ENCODE assay signal across 1 fruit fly cellular context in genomic region chr3R:29157418-29158398, dm6.
TF ChIP-seq lines count a peak whose summit lies in the region.

rdog (plus strand) TSS chr3R:29158122.

TF ChIP-seq in whole organism, embryonic, 481 proteins besides CTCF, POLR2A, EP300 and RAD21 (continued from another document and continues in another):
- TF ChIP-seq Adf1 (GFP tag; IDR thresholded peaks at IDR 0.05; lab: Robert Waterston, UW) (0 out of 2 replicates have a peak, but pooled peaks have one; percentile 40), CG11085 (GFP tag; IDR thresholded peaks at IDR 0.05; lab: Robert Waterston, UW) (no peak), CG7963 (GFP tag; IDR thresholded peaks at IDR 0.05; lab: Robert Waterston, UW; ENCODE audit: partially characterized antibody) (no peak), fd3F (GFP tag; optimal IDR thresholded peaks at IDR 0.05; lab: Kevin White, UChicago) (peak; percentile 31), ap (GFP tag; IDR thresholded peaks at IDR 0.05; lab: Robert Waterston, UW) (no peak), grn (GFP tag; optimal IDR thresholded peaks at IDR 0.05; lab: Kevin White, UChicago) (peak; percentile 65), Usf (GFP tag; optimal IDR thresholded peaks at IDR 0.05; lab: Kevin White, UChicago) (peak; percentile 56), HmgD (GFP tag; optimal IDR thresholded peaks at IDR 0.05; lab: Kevin White, UChicago) (peak; percentile 46), CG9876 (GFP tag; optimal IDR thresholded peaks at IDR 0.05; lab: Kevin White, UChicago) (peak; percentile 53), caup (GFP tag; optimal IDR thresholded peaks at IDR 0.05; lab: Kevin White, UChicago; ENCODE audit: severe bottlenecking) (peak; percentile 75), Sry-β (GFP tag; optimal IDR thresholded peaks at IDR 0.05; lab: Kevin White, UChicago) (peak; percentile 24), tin (GFP tag; optimal IDR thresholded peaks at IDR 0.05; lab: Kevin White, UChicago) (peak; percentile 85), Kr (GFP tag; optimal IDR thresholded peaks at IDR 0.05; lab: Kevin White, UChicago) (peak; percentile 82), lov (optimal IDR thresholded peaks at IDR 0.05; lab: Kevin White, UChicago) (no peak), lov (GFP tag; IDR thresholded peaks at IDR 0.05; lab: Robert Waterston, UW) (no peak), peb (GFP tag; IDR thresholded peaks at IDR 0.05; lab: Robert Waterston, UW) (no peak), CG1602 (GFP tag; optimal IDR thresholded peaks at IDR 0.05; lab: Kevin White, UChicago) (peak; percentile 82), cato (GFP tag; optimal IDR thresholded peaks at IDR 0.05; lab: Kevin White, UChicago; ENCODE audit: borderline replicate concordance) (peak; percentile 54), Lpt (GFP tag; optimal IDR thresholded peaks at IDR 0.05; lab: Kevin White, UChicago) (no peak), toy (GFP tag; IDR thresholded peaks at IDR 0.05; lab: Robert Waterston, UW) (no peak), ranshi (GFP tag; IDR thresholded peaks at IDR 0.05; lab: Robert Waterston, UW) (0 out of 2 replicates have a peak, but pooled peaks have one; percentile 47), CG2678 (tag; optimal IDR thresholded peaks at IDR 0.05; lab: Kevin White, UChicago) (peak; percentile 87), emc (GFP tag; optimal IDR thresholded peaks at IDR 0.05; lab: Kevin White, UChicago) (peak; percentile 69), B-H2 (GFP tag; optimal IDR thresholded peaks at IDR 0.05; lab: Kevin White, UChicago) (peak; percentile 58), CG14860 (GFP tag; IDR thresholded peaks at IDR 0.05; lab: Robert Waterston, UW; ENCODE audit: partially characterized antibody) (no peak), tup (GFP tag; optimal IDR thresholded peaks at IDR 0.05; lab: Kevin White, UChicago) (peak; percentile 4), mam (GFP tag; optimal IDR thresholded peaks at IDR 0.05; lab: Kevin White, UChicago) (peak; percentile 75), hkb (optimal IDR thresholded peaks at IDR 0.05; lab: Kevin White, UChicago) (no peak), hkb (GFP tag; IDR thresholded peaks at IDR 0.05; lab: Robert Waterston, UW) (peak; percentile 61), CG1792 (GFP tag; optimal IDR thresholded peaks at IDR 0.05; lab: Kevin White, UChicago) (peak; percentile 61), sisA (GFP tag; IDR thresholded peaks at IDR 0.05; lab: Robert Waterston, UW) (peak; percentile 69), Hr39 (optimal IDR thresholded peaks at IDR 0.05; lab: Kevin White, UChicago) (no peak), CG34422 (GFP tag; IDR thresholded peaks at IDR 0.05; lab: Robert Waterston, UW) (no peak), Taf1 (GFP tag; IDR thresholded peaks at IDR 0.05; lab: Robert Waterston, UW) (no peak), klu (GFP tag; IDR thresholded peaks at IDR 0.05; lab: Robert Waterston, UW) (peak; percentile 68; the same call in 1 of the 2 replicates), pfk (GFP tag; optimal IDR thresholded peaks at IDR 0.05; lab: Kevin White, UChicago) (no peak), CG13296 (GFP tag; optimal IDR thresholded peaks at IDR 0.05; lab: Kevin White, UChicago) (peak; percentile 76), Ssrp (tag; optimal IDR thresholded peaks at IDR 0.05; lab: Kevin White, UChicago) (peak; percentile 85), tna (GFP tag; IDR thresholded peaks at IDR 0.05; lab: Robert Waterston, UW; ENCODE audit: partially characterized antibody) (no peak), CG16863 (GFP tag; optimal IDR thresholded peaks at IDR 0.05; lab: Kevin White, UChicago) (peak; percentile 83), Hsf (GFP tag; optimal IDR thresholded peaks at IDR 0.05; lab: Kevin White, UChicago) (peak; percentile 82), cas (GFP tag; IDR thresholded peaks at IDR 0.05; lab: Robert Waterston, UW) (no peak), sna (GFP tag; IDR thresholded peaks at IDR 0.05; lab: Robert Waterston, UW; ENCODE audit: partially characterized antibody) (no peak), sr (GFP tag; IDR thresholded peaks at IDR 0.05; lab: Robert Waterston, UW) (no peak), CG3407 (GFP tag; optimal IDR thresholded peaks at IDR 0.05; lab: Kevin White, UChicago) (peak; percentile 13), gcm2 (GFP tag; optimal IDR thresholded peaks at IDR 0.05; lab: Kevin White, UChicago) (peak; percentile 69), sim (GFP tag; IDR thresholded peaks at IDR 0.05; lab: Robert Waterston, UW) (no peak), Nf-YC (tag; optimal IDR thresholded peaks at IDR 0.05; lab: Kevin White, UChicago) (peak; percentile 71), slou (GFP tag; optimal IDR thresholded peaks at IDR 0.05; lab: Kevin White, UChicago) (peak; percentile 6), CG2875 (GFP tag; optimal IDR thresholded peaks at IDR 0.05; lab: Kevin White, UChicago) (peak; percentile 71), Trl (optimal IDR thresholded peaks at IDR 0.05; lab: Kevin White, UChicago) (peak; percentile 57 to 74), Trl (GFP tag; optimal IDR thresholded peaks at IDR 0.05; lab: Kevin White, UChicago) (peak; percentile 76), gce (GFP tag; IDR thresholded peaks at IDR 0.05; lab: Robert Waterston, UW) (no peak), Hey (tag; optimal IDR thresholded peaks at IDR 0.05; lab: Kevin White, UChicago) (no peak), CG10959 (GFP tag; IDR thresholded peaks at IDR 0.05; lab: Robert Waterston, UW) (no peak), ase (GFP tag; IDR thresholded peaks at IDR 0.05; lab: Robert Waterston, UW) (no peak), twi (tag; optimal IDR thresholded peaks at IDR 0.05; lab: Kevin White, UChicago) (peak; percentile 66), HHEX (GFP tag; optimal IDR thresholded peaks at IDR 0.05; lab: Kevin White, UChicago) (peak; percentile 75), chm (GFP tag; IDR thresholded peaks at IDR 0.05; lab: Robert Waterston, UW) (0 out of 2 replicates have a peak, but pooled peaks have one; percentile 36), ara (GFP tag; IDR thresholded peaks at IDR 0.05; lab: Robert Waterston, UW) (peak; percentile 61), chinmo (GFP tag; IDR thresholded peaks at IDR 0.05; lab: Robert Waterston, UW; ENCODE audit: partially characterized antibody) (0 out of 4 replicates have a peak, but pooled peaks have one; percentile 50), corto (GFP tag; optimal IDR thresholded peaks at IDR 0.05; lab: Kevin White, UChicago) (no peak), Scr (GFP tag; IDR thresholded peaks at IDR 0.05; lab: Robert Waterston, UW; ENCODE audit: partially characterized antibody) (0 out of 2 replicates have a peak, but pooled peaks have one; percentile 25), CG33213 (GFP tag; optimal IDR thresholded peaks at IDR 0.05; lab: Kevin White, UChicago) (peak; percentile 72), Jarid2 (GFP tag; optimal IDR thresholded peaks at IDR 0.05; lab: Kevin White, UChicago) (peak; percentile 73), sob (GFP tag; IDR thresholded peaks at IDR 0.05; lab: Robert Waterston, UW) (peak; percentile 60), CG8290 (GFP tag; optimal IDR thresholded peaks at IDR 0.05; lab: Kevin White, UChicago) (peak; percentile 71), CG8290 (tag; optimal IDR thresholded peaks at IDR 0.05; lab: Kevin White, UChicago) (peak in 1 of 2 experiments; percentile 84), bowl (GFP tag; IDR thresholded peaks at IDR 0.05; lab: Robert Waterston, UW) (peak; percentile 9; the same call in 1 of the 2 replicates), CG3163 (GFP tag; optimal IDR thresholded peaks at IDR 0.05; lab: Kevin White, UChicago) (peak; percentile 69), ash1 (GFP tag; optimal IDR thresholded peaks at IDR 0.05; lab: Kevin White, UChicago) (no peak), luna (GFP tag; optimal IDR thresholded peaks at IDR 0.05; lab: Kevin White, UChicago) (peak; percentile 47), CG13123 (GFP tag; optimal IDR thresholded peaks at IDR 0.05; lab: Kevin White, UChicago) (peak; percentile 57), nau (GFP tag; optimal IDR thresholded peaks at IDR 0.05; lab: Kevin White, UChicago) (peak; percentile 75), CG1529 (GFP tag; optimal IDR thresholded peaks at IDR 0.05; lab: Kevin White, UChicago) (peak; percentile 61), ERR (GFP tag; optimal IDR thresholded peaks at IDR 0.05; lab: Kevin White, UChicago) (peak; percentile 54), CG6765 (GFP tag; optimal IDR thresholded peaks at IDR 0.05; lab: Kevin White, UChicago) (peak; percentile 46), Hmx (GFP tag; optimal IDR thresholded peaks at IDR 0.05; lab: Kevin White, UChicago) (peak; percentile 80), C15 (GFP tag; IDR thresholded peaks at IDR 0.05; lab: Robert Waterston, UW) (no peak), CG1233 (GFP tag; optimal IDR thresholded peaks at IDR 0.05; lab: Kevin White, UChicago) (peak; percentile 69), CG11456 (GFP tag; IDR thresholded peaks at IDR 0.05; lab: Robert Waterston, UW) (0 out of 3 replicates have a peak, but pooled peaks have one; percentile 61), tgo (GFP tag; IDR thresholded peaks at IDR 0.05; lab: Robert Waterston, UW) (peak; percentile 64), Dp (GFP tag; optimal IDR thresholded peaks at IDR 0.05; lab: Kevin White, UChicago) (no peak), z (GFP tag; IDR thresholded peaks at IDR 0.05; lab: Robert Waterston, UW) (no peak; the same call in 2 of the 3 replicates), CG12942 (GFP tag; optimal IDR thresholded peaks at IDR 0.05; lab: Kevin White, UChicago) (peak; percentile 80), gro (GFP tag; optimal IDR thresholded peaks at IDR 0.05; lab: Kevin White, UChicago) (peak; percentile 90), sens-2 (GFP tag; IDR thresholded peaks at IDR 0.05; lab: Robert Waterston, UW) (peak; percentile 54; the same call in 1 of the 2 replicates), HmgZ (tag; optimal IDR thresholded peaks at IDR 0.05; lab: Kevin White, UChicago) (peak; percentile 81), kay (GFP tag; optimal IDR thresholded peaks at IDR 0.05; lab: Kevin White, UChicago) (peak; percentile 61), Oli (tag; optimal IDR thresholded peaks at IDR 0.05; lab: Kevin White, UChicago) (peak; percentile 83), amos (GFP tag; IDR thresholded peaks at IDR 0.05; lab: Robert Waterston, UW; ENCODE audit: partially characterized antibody) (peak; percentile 43; the same call in 1 of the 2 replicates), CG7556 (GFP tag; optimal IDR thresholded peaks at IDR 0.05; lab: Kevin White, UChicago) (peak; percentile 82), CkIIα-i1 (GFP tag; IDR thresholded peaks at IDR 0.05; lab: Robert Waterston, UW) (no peak), CG10565 (GFP tag; optimal IDR thresholded peaks at IDR 0.05; lab: Kevin White, UChicago) (peak; percentile 49), unc-4 (GFP tag; IDR thresholded peaks at IDR 0.05; lab: Robert Waterston, UW; ENCODE audit: partially characterized antibody) (no peak), CoRest (tag; optimal IDR thresholded peaks at IDR 0.05; lab: Kevin White, UChicago) (peak; percentile 86), CG32772 (GFP tag; IDR thresholded peaks at IDR 0.05; lab: Robert Waterston, UW) (no peak), scrt (GFP tag; optimal IDR thresholded peaks at IDR 0.05; lab: Kevin White, UChicago) (peak; percentile 73), Dad (GFP tag; optimal IDR thresholded peaks at IDR 0.05; lab: Kevin White, UChicago) (peak; percentile 41), bcd (GFP tag; optimal IDR thresholded peaks at IDR 0.05; lab: Kevin White, UChicago) (peak; percentile 82), run (tag; optimal IDR thresholded peaks at IDR 0.05; lab: Kevin White, UChicago) (peak; percentile 39), CG6854 (GFP tag; optimal IDR thresholded peaks at IDR 0.05; lab: Kevin White, UChicago) (peak; percentile 72), GATAe (GFP tag; conservative IDR thresholded peaks at IDR 0.05; lab: Robert Waterston, UW) (no peak), CG6254 (GFP tag; optimal IDR thresholded peaks at IDR 0.05; lab: Kevin White, UChicago) (peak; percentile 41), CG8388 (GFP tag; optimal IDR thresholded peaks at IDR 0.05; lab: Kevin White, UChicago) (peak; percentile 73), Pdp1 (GFP tag; optimal IDR thresholded peaks at IDR 0.05; lab: Kevin White, UChicago) (peak; percentile 65 to 84), nmo (GFP tag; optimal IDR thresholded peaks at IDR 0.05; lab: Kevin White, UChicago) (no peak), CG10431 (GFP tag; optimal IDR thresholded peaks at IDR 0.05; lab: Kevin White, UChicago) (no peak), CG31388 (GFP tag; optimal IDR thresholded peaks at IDR 0.05; lab: Kevin White, UChicago) (peak; percentile 65), trh (GFP tag; optimal IDR thresholded peaks at IDR 0.05; lab: Kevin White, UChicago) (no peak), Fer2 (tag; optimal IDR thresholded peaks at IDR 0.05; lab: Kevin White, UChicago) (peak; percentile 48), CG13424 (tag; optimal IDR thresholded peaks at IDR 0.05; lab: Kevin White, UChicago) (peak; percentile 77), nerfin-1 (tag; optimal IDR thresholded peaks at IDR 0.05; lab: Kevin White, UChicago) (peak; percentile 71), CG8089 (GFP tag; optimal IDR thresholded peaks at IDR 0.05; lab: Kevin White, UChicago) (peak; percentile 78), crol (GFP tag; IDR thresholded peaks at IDR 0.05; lab: Robert Waterston, UW) (no peak), vvl (GFP tag; IDR thresholded peaks at IDR 0.05; lab: Robert Waterston, UW) (peak; percentile 56; the same call in 1 of the 2 replicates), Gsc (GFP tag; IDR thresholded peaks at IDR 0.05; lab: Robert Waterston, UW) (no peak; the same call in 1 of the 2 replicates), CG15073 (GFP tag; optimal IDR thresholded peaks at IDR 0.05; lab: Kevin White, UChicago) (no peak), CG2116 (GFP tag; optimal IDR thresholded peaks at IDR 0.05; lab: Kevin White, UChicago) (peak; percentile 69), CG18262 (tag; optimal IDR thresholded peaks at IDR 0.05; lab: Kevin White, UChicago) (peak; percentile 60), CG4282 (GFP tag; optimal IDR thresholded peaks at IDR 0.05; lab: Kevin White, UChicago) (peak; percentile 61), sima (GFP tag; optimal IDR thresholded peaks at IDR 0.05; lab: Kevin White, UChicago) (no peak), unpg (GFP tag; optimal IDR thresholded peaks at IDR 0.05; lab: Kevin White, UChicago) (peak; percentile 77), CG3065 (GFP tag; optimal IDR thresholded peaks at IDR 0.05; lab: Kevin White, UChicago) (peak; percentile 67), her (GFP tag; optimal IDR thresholded peaks at IDR 0.05; lab: Kevin White, UChicago) (peak; percentile 60), chif (GFP tag; optimal IDR thresholded peaks at IDR 0.05; lab: Kevin White, UChicago) (peak; percentile 84 to 90), CG34376 (GFP tag; optimal IDR thresholded peaks at IDR 0.05; lab: Kevin White, UChicago) (peak; percentile 86), ems (GFP tag; optimal IDR thresholded peaks at IDR 0.05; lab: Kevin White, UChicago) (peak; percentile 24), CG7928 (GFP tag; optimal IDR thresholded peaks at IDR 0.05; lab: Kevin White, UChicago) (peak; percentile 30), en (GFP tag; optimal IDR thresholded peaks at IDR 0.05; lab: Kevin White, UChicago) (peak; percentile 63)
